Worm (Caenorhabditis elegans) whole organism, L2 larva: ENCODE data around the gene gnrr-2.

Experiments
- F13H6.1 ChIP-seq: sonication (generic microtip); optimal IDR thresholded peaks from 2 replicates; lab custom pipeline; 2016; ENCODE audit warnings: missing genetic modification characterization, missing compliant biosample characterization
- ZK546.5 ChIP-seq: sonication (generic microtip); optimal IDR thresholded peaks from 2 replicates; lab custom pipeline; 2017; ENCODE audit warnings: missing biosample characterization, missing genetic modification characterization
- aly-2 ChIP-seq: fragments of 150-350 bp; optimal IDR thresholded peaks from 2 replicates; lab custom pipeline; 2014; ENCODE audit warnings: missing biosample characterization, missing genetic modification characterization
- ama-1 ChIP-seq: fragments of 150-350 bp; optimal IDR thresholded peaks from 2 replicates; lab custom pipeline; 2018; ENCODE audit warnings: inconsistent platforms
- nhr-237 ChIP-seq: fragments of 150-350 bp; optimal IDR thresholded peaks from 2 replicates; lab custom pipeline; 2014; ENCODE audit warnings: missing biosample characterization, missing genetic modification characterization

DNA sequence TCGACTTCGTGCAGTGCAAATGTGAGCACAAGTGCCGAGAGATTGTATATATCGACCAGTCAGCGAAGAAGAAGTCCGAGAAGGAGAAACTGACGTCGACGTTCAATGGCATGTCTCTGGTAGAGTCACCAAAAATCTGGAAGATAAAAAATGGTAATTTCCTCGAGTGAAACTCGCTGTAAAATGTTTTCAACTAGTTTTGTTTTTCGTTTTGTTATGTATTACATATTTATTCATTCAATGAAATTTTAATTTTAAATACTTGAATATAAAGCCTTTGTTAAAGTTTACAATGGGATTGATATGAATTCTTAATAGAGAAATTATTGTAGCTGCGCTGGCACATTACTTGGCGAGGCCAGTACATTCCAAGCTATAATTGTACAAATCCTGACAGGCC lies 11.0 kb downstream of the gnrr-2 start:
- TF ChIP-seq nhr-237 (tag; lab: Kevin White, UChicago) (no peak), ama-1 (lab: Kevin White, UChicago) (no peak), ZK546.5 (tag; lab: Kevin White, UChicago) (no peak), aly-2 (no peak), F13H6.1 (tag; lab: Kevin White, UChicago) (no peak)
